Fruit fly (Drosophila melanogaster) whole organism, larva: ENCODE results near the gene CG6788.
"Not testable (repeated sequence)": the region's sequence is repeated elsewhere in the genome, so short reads cannot be mapped to it uniquely, and the experiment has no call there.

Source experiments
- noc ChIP-seq: fragments of 200-800 bp; sonication (Bioruptor generic); optimal IDR thresholded peaks from 3 replicates; lab custom pipeline; 2019; ENCODE audit warnings: missing biosample characterization, mild to moderate bottlenecking, missing genetic modification characterization, moderate library complexity

CG6788 gene

dm6 chrX:17899402-17899801 lies 11.4 kb downstream of the CG6788 start, which contains the start of gene Gss2:
Gene Gss2 (plus strand): TSS chrX:17899702.
- TF ChIP-seq noc (tag; lab: Kevin White, UChicago): not testable (repeated sequence)

DNA sequence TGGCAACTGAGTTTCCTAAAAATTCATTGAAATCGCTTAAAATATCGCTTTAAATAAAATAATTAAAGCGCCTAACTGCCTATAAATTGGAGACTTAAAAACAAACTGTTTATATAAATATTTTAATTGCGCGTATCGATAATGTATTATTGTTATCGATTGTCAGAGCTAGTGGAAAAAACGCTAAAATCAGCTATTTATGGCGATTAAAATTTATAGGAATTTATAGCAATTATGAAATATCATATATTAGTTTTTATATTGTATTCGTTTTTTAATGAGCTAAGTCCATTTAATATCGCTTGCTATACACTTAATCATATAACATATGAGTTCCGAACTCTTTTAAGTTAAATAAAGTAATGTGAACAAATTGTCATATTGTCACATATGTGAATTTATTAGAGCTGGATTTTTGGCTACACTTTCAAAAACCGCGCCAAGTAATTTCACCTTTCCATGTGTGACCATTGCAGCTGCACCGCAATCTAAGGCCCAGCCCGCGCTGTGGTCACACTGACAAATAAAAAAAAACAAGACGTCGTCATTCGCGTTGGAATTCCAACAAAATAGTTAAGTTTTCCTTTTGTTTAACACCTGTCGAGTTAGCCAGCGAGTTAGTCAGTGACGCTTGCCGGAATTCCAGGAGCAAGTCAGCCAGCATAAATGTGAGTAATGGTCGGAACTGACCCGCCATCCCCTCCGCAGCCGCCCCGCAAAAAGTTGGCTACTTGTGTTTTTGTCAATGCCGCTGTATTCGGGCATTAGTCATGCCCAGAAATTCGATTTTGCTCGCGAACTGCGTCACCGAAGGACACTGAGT lies 19.4 kb downstream of the CG6788 start, which contains the start of the genes CG7772 and Vps4:
Gene CG7772 (minus strand): TSS at position 78 of the 823 bp plus-strand sequence.
Gene Vps4 (plus strand): TSS at position 509 of the 823 bp plus-strand sequence.
- TF ChIP-seq noc (tag; lab: Kevin White, UChicago): no peak

- no peak for TF ChIP-seq noc (tag; lab: Kevin White, UChicago)
Observed at dm6 chrX:17910606-17910940, 22.6 kb downstream of the CG6788 start.

DNA sequence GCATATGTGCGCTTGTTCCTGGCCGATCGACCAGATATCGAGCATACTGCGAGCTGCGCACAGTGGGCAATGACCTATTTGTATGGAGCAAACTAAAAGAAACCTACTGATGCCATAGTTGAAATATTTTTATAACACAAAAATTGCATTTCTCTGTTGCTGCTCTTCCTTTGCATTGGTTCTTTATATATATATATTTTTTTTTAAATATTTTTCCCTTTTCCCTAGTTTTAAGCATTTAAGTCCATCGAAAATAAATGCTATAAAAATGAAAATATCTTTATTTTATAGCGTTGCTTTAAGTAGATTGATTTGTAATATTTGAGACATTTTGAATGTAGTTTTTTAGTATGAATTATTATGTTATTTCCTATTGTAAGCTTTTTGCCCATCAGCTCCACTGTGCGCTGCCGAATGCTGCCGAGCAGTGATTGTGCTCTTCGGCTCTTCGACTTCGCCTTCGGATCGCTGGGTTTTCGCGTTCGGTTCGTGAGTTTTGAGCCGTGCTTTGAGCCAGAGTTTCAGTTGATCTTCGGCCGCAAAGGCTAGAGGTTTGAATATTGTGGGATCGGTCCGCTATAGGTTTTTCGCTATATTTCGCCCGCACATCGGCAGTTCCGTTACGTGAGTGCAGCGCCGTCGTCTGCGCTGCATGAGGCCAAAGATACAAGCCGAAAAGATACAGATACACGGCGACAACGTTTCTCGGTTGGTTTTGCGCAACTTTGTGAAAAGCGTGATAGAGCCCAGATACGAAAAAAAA lies 23.1 kb downstream of the CG6788 start, which contains the start of gene CG6847:
Gene CG6847 (plus strand): TSS at position 522 of the 763 bp plus-strand sequence.
- no peak for TF ChIP-seq noc (tag; lab: Kevin White, UChicago)

- no peak for TF ChIP-seq noc (tag; lab: Kevin White, UChicago)
Observed at dm6 chrX:17912514-17912913, 24.5 kb downstream of the CG6788 start.

- no peak for TF ChIP-seq noc (tag; lab: Kevin White, UChicago)
Observed at dm6 chrX:17914508-17914907, 26.5 kb downstream of the CG6788 start.

DNA sequence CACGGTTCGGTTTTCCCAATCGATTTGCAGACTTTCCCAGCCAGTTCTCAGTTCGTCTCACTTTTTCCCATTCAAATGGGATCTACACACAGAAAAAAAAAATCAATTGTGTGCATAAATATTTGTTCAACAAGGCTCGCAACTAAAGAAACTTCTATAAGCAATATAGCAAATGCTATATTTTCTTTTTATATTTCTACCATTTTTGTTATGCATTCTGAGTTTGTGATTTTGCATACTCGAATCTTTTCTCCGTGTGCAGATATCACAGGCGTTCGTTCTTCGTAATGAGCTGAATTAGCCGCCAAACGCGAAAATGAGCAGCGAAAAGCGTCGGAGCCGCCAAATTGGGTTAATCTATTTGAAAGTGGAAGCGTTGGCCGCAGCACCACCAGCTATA lies 28.0 kb downstream of the CG6788 start:
- no peak for TF ChIP-seq noc (tag; lab: Kevin White, UChicago)

dm6 chrX:17917564-17918233 lies 29.7 kb downstream of the CG6788 start:
- TF ChIP-seq noc (tag; lab: Kevin White, UChicago): no peak

DNA sequence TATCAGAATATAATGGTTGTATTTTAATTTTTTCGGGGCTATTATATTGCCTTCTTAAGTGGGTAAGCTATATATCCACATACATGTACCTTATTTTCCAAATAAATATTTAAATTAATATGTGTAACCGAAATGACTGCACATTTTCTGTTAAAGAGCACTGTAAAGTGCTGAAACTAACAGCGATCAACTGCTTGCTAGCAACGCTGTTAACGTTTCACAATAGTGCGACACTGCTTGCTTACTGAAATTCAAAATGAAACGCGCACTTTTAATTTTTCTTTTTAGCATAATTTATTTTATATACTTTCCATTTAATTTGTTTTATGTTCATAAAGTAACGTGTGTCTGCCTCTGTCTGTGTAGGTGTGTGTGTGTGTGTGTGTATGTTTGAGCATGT lies 36.1 kb downstream of the CG6788 start:
- TF ChIP-seq noc (tag; lab: Kevin White, UChicago): no peak
